Fruit fly (Drosophila melanogaster) whole organism, embryonic: Measurements from ENCODE around the gene CG32176.

Source experiments
- ATbp ChIP-seq: fragments of 200-800 bp; sonication (Bioruptor generic); optimal IDR thresholded peaks from 2 replicates; lab custom pipeline; 2017; ENCODE audit warnings: missing biosample characterization, mild to moderate bottlenecking, missing genetic modification characterization, missing genetic modification reagents
- Awh ChIP-seq: fragments of 200-800 bp; sonication (Bioruptor generic); IDR thresholded peaks from 2 replicates; pipeline ENCODE4, ENCODE4 v1.3.6; 2022; ENCODE audit warnings: missing biosample characterization, missing genetic modification characterization
- Blimp-1 ChIP-seq: fragments of 200-800 bp; sonication (Bioruptor generic); optimal IDR thresholded peaks from 3 replicates; lab custom pipeline; 2018; ENCODE audit warnings: missing biosample characterization, missing genetic modification characterization, mild to moderate bottlenecking, moderate library complexity, missing genetic modification reagents
- C15 ChIP-seq: fragments of 200-800 bp; sonication (Bioruptor generic); IDR thresholded peaks from 3 replicates; pipeline ENCODE4 v1.3.6; 2022; ENCODE audit warnings: missing biosample characterization, missing genetic modification characterization
- CG1024 ChIP-seq: fragments of 200-800 bp; sonication (Bioruptor generic); IDR thresholded peaks from 2 replicates; pipeline ENCODE4 v1.3.6; 2022; ENCODE audit warnings: missing biosample characterization, missing genetic modification characterization
- CG10267 ChIP-seq: fragments of 200-800 bp; sonication (Bioruptor generic); optimal IDR thresholded peaks from 2 replicates; lab custom pipeline; 2018; ENCODE audit warnings: missing biosample characterization, mild to moderate bottlenecking, missing genetic modification characterization, moderate library complexity
- CG13624 ChIP-seq: fragments of 200-800 bp; sonication (Bioruptor generic); optimal IDR thresholded peaks from 2 replicates; lab custom pipeline; 2016; ENCODE audit warnings: missing biosample characterization, missing genetic modification characterization
- CG16813 ChIP-seq: fragments of 200-800 bp; sonication (Bioruptor generic); IDR thresholded peaks from 3 replicates; pipeline ENCODE4 v1.3.6; 2022; ENCODE audit warnings: missing biosample characterization, missing genetic modification characterization; ENCODE audit not compliant: partially characterized antibody
- CG17568 ChIP-seq: fragments of 200-800 bp; sonication (Bioruptor generic); optimal IDR thresholded peaks from 2 replicates; lab custom pipeline; 2018; ENCODE audit warnings: missing biosample characterization, mild to moderate bottlenecking, missing genetic modification characterization, moderate library complexity
- CG17829 ChIP-seq: fragments of 200-800 bp; optimal IDR thresholded peaks from 2 replicates; lab custom pipeline; 2019; ENCODE audit warnings: missing biosample characterization, mild to moderate bottlenecking, missing genetic modification characterization, moderate library complexity
- CG18011 ChIP-seq: fragments of 200-800 bp; sonication (Bioruptor generic); optimal IDR thresholded peaks from 2 replicates; lab custom pipeline; 2017; ENCODE audit warnings: missing biosample characterization, missing genetic modification characterization, mild to moderate bottlenecking, moderate library complexity, missing genotype
- CG2889 ChIP-seq: fragments of 200-800 bp; sonication (Bioruptor generic); IDR thresholded peaks from 3 replicates; pipeline ENCODE4 v1.3.6; 2022; ENCODE audit warnings: missing biosample characterization, missing genetic modification characterization
- CG3163 ChIP-seq: fragments of 200-800 bp; sonication (Bioruptor generic); optimal IDR thresholded peaks from 3 replicates; lab custom pipeline; 2016; ENCODE audit warnings: missing biosample characterization, missing genetic modification characterization
- CG32772 ChIP-seq: fragments of 200-800 bp; sonication (Bioruptor generic); IDR thresholded peaks from 2 replicates; pipeline ENCODE4 v1.3.6; 2022; ENCODE audit warnings: missing biosample characterization, missing genetic modification characterization
- CG34224 ChIP-seq: fragments of 200-800 bp; sonication (Bioruptor generic); IDR thresholded peaks from 3 replicates; pipeline ENCODE4 v1.3.6; 2022; ENCODE audit warnings: missing biosample characterization, missing genetic modification characterization; ENCODE audit not compliant: partially characterized antibody
- CG3726 ChIP-seq: fragments of 200-800 bp; sonication (Bioruptor generic); IDR thresholded peaks from 3 replicates; pipeline ENCODE4, ENCODE4 v1.3.6; 2022; ENCODE audit warnings: missing biosample characterization, missing genetic modification characterization
- CG6689 ChIP-seq: fragments of 200-800 bp; sonication (Bioruptor generic); IDR thresholded peaks from 2 replicates; pipeline ENCODE4 v1.3.6; 2022; ENCODE audit warnings: missing biosample characterization, missing genetic modification characterization
- CG6791 ChIP-seq: fragments of 200-800 bp; sonication (Bioruptor generic); IDR thresholded peaks from 3 replicates; pipeline ENCODE4 v1.3.6; 2022; ENCODE audit warnings: missing biosample characterization, missing genetic modification characterization; ENCODE audit not compliant: partially characterized antibody
- CG7372 ChIP-seq: fragments of 200-800 bp; sonication (Bioruptor generic); IDR thresholded peaks from 2 replicates; pipeline ENCODE4 v1.3.6; 2022; ENCODE audit warnings: missing biosample characterization, missing genetic modification characterization
- CG7963 ChIP-seq: fragments of 200-800 bp; sonication (Bioruptor generic); IDR thresholded peaks from 3 replicates; pipeline ENCODE4 v1.3.6; 2022; ENCODE audit warnings: missing biosample characterization, missing genetic modification characterization; ENCODE audit not compliant: partially characterized antibody
- CG9215 ChIP-seq: fragments of 200-800 bp; sonication (Bioruptor generic); IDR thresholded peaks from 2 replicates; pipeline ENCODE4 v1.3.6; 2022; ENCODE audit warnings: missing biosample characterization, missing genetic modification characterization
- CG9817 ChIP-seq: fragments of 200-800 bp; sonication (Bioruptor generic); optimal IDR thresholded peaks from 2 replicates; lab custom pipeline; 2018; ENCODE audit warnings: missing biosample characterization, mild to moderate bottlenecking, missing genetic modification characterization, moderate library complexity
- CG9932 ChIP-seq: fragments of 200-800 bp; sonication (Bioruptor generic); IDR thresholded peaks from 2 replicates; pipeline ENCODE4 v1.3.6; 2022; ENCODE audit warnings: missing biosample characterization, missing genetic modification characterization
- Dfd ChIP-seq, 2 experiments: fragments of >200 bp; optimal IDR thresholded peaks; 2 replicates each; lab custom pipeline; 2017; ENCODE audit warnings: missing biosample characterization in 2 of 2, missing genetic modification characterization in 2 of 2
- Dp ChIP-seq: fragments of 200-800 bp; sonication (Bioruptor generic); optimal IDR thresholded peaks from 2 replicates; lab custom pipeline; 2018; ENCODE audit warnings: missing biosample characterization, mild to moderate bottlenecking, missing genetic modification characterization, moderate library complexity
- Dref ChIP-seq: fragments of 200-800 bp; sonication (Bioruptor generic); IDR thresholded peaks from 2 replicates; pipeline ENCODE4 v1.3.6; 2022; ENCODE audit warnings: missing biosample characterization, missing genetic modification characterization
- Hsf ChIP-seq: fragments of 200-800 bp; sonication (Bioruptor generic); optimal IDR thresholded peaks from 3 replicates; lab custom pipeline; 2016; ENCODE audit warnings: missing biosample characterization, missing genetic modification characterization
- Kr ChIP-seq: fragments of 200-800 bp; sonication (Bioruptor generic); optimal IDR thresholded peaks from 2 replicates; lab custom pipeline; 2017; ENCODE audit warnings: missing biosample characterization, mild to moderate bottlenecking, missing genetic modification characterization
- Lpt ChIP-seq: fragments of >200 bp; optimal IDR thresholded peaks from 2 replicates; lab custom pipeline; 2018; ENCODE audit warnings: missing biosample characterization, missing genetic modification characterization
- Trl ChIP-seq, 3 experiments: fragments of >200 bp in 2 of 3; fragments of 200-800 bp in 1 of 3; sonication (Bioruptor generic) in 1 of 3; optimal IDR thresholded peaks; 2 replicates in 1 of 3; 3 replicates in 2 of 3; lab custom pipeline; 2016 to 2017; ENCODE audit warnings: missing biosample characterization in 1 of 3, missing genetic modification characterization in 1 of 3
- Vsx1 ChIP-seq: fragments of 200-800 bp; sonication (Bioruptor generic); optimal IDR thresholded peaks from 2 replicates; lab custom pipeline; 2017; ENCODE audit warnings: missing biosample characterization, mild to moderate bottlenecking, missing genetic modification characterization, missing genetic modification reagents
- ab ChIP-seq: fragments of 200-800 bp; sonication (Bioruptor generic); optimal IDR thresholded peaks from 2 replicates; lab custom pipeline; 2016; ENCODE audit warnings: missing biosample characterization, missing genetic modification characterization
- ash1 ChIP-seq: fragments of 200-800 bp; sonication (Bioruptor generic); optimal IDR thresholded peaks from 2 replicates; lab custom pipeline; 2018; ENCODE audit warnings: missing biosample characterization, mild to moderate bottlenecking, missing genetic modification characterization
- bbx ChIP-seq: fragments of 200-800 bp; sonication (Bioruptor generic); IDR thresholded peaks from 2 replicates; pipeline ENCODE4 v1.3.6; 2022; ENCODE audit warnings: missing biosample characterization, missing genetic modification characterization; ENCODE audit not compliant: partially characterized antibody
- cato ChIP-seq: fragments of 200-800 bp; sonication (Bioruptor generic); optimal IDR thresholded peaks from 2 replicates; lab custom pipeline; 2016; ENCODE audit warnings: missing biosample characterization, missing genetic modification characterization, borderline replicate concordance
- ci ChIP-seq: fragments of 200-800 bp; sonication (Bioruptor generic); IDR thresholded peaks from 3 replicates; pipeline ENCODE4 v1.3.6; 2022; ENCODE audit warnings: missing biosample characterization, missing genetic modification characterization
- exex ChIP-seq: fragments of 200-800 bp; sonication (Bioruptor generic); optimal IDR thresholded peaks from 4 replicates; lab custom pipeline; 2018; ENCODE audit warnings: missing biosample characterization, mild to moderate bottlenecking, missing genetic modification characterization, moderate library complexity
- fd102C ChIP-seq: fragments of 200-800 bp; sonication (Bioruptor generic); optimal IDR thresholded peaks from 2 replicates; lab custom pipeline; 2018; ENCODE audit warnings: missing biosample characterization, mild to moderate bottlenecking, missing genetic modification characterization, moderate library complexity
- insv ChIP-seq, 2 experiments: fragments of 200-800 bp; sonication (Bioruptor generic); optimal IDR thresholded peaks; 3 replicates each; lab custom pipeline; 2016 to 2018; ENCODE audit warnings: missing biosample characterization in 2 of 2, missing genetic modification characterization in 2 of 2
- inv ChIP-seq: fragments of 200-800 bp; sonication (Bioruptor generic); IDR thresholded peaks from 2 replicates; pipeline ENCODE4 v1.3.6; 2022; ENCODE audit warnings: missing biosample characterization, missing genetic modification characterization; ENCODE audit not compliant: partially characterized antibody
- kay ChIP-seq: fragments of 200-800 bp; sonication (Bioruptor generic); optimal IDR thresholded peaks from 2 replicates; lab custom pipeline; 2016; ENCODE audit warnings: missing biosample characterization, missing genetic modification characterization
- lmd ChIP-seq: fragments of 200-800 bp; sonication (Bioruptor generic); IDR thresholded peaks from 2 replicates; pipeline ENCODE4 v1.3.6; 2022; ENCODE audit warnings: missing biosample characterization, missing genetic modification characterization
- lov ChIP-seq, 2 experiments: fragments of 200-800 bp in 1 of 2; fragments of >200 bp in 1 of 2; sonication (Bioruptor generic) in 1 of 2; IDR thresholded peaks in 1 of 2; optimal IDR thresholded peaks in 1 of 2; 2 replicates in 1 of 2; 3 replicates in 1 of 2; pipeline versions ENCODE4 v1.3.6 to Lab custom; 2017 to 2022; ENCODE audit warnings: missing biosample characterization in 1 of 2, missing genetic modification characterization in 1 of 2
- nom ChIP-seq: fragments of 200-800 bp; sonication (Bioruptor generic); optimal IDR thresholded peaks from 2 replicates; lab custom pipeline; 2017; ENCODE audit warnings: missing biosample characterization, missing genetic modification characterization, mild to moderate bottlenecking, moderate library complexity, missing genetic modification reagents
- pan ChIP-seq, 4 experiments: fragments of >200 bp in 3 of 4; fragments of 200-800 bp in 1 of 4; sonication (Bioruptor generic) in 1 of 4; optimal IDR thresholded peaks in 3 of 4; IDR thresholded peaks in 1 of 4; 2 replicates each; pipeline versions ENCODE4 v1.3.6 to Lab custom; 2017 to 2022; ENCODE audit warnings: missing biosample characterization in 2 of 4, missing genetic modification characterization in 2 of 4, mixed read lengths in 1 of 4
- pzg ChIP-seq: fragments of 200-800 bp; sonication (Bioruptor generic); optimal IDR thresholded peaks from 3 replicates; lab custom pipeline; 2018; ENCODE audit warnings: missing biosample characterization, mild to moderate bottlenecking, missing genetic modification characterization, moderate library complexity
- run ChIP-seq: fragments of 200-800 bp; sonication (Bioruptor generic); optimal IDR thresholded peaks from 3 replicates; lab custom pipeline; 2018; ENCODE audit warnings: missing biosample characterization, mild to moderate bottlenecking, missing genetic modification characterization
- sim ChIP-seq: fragments of 200-800 bp; sonication (Bioruptor generic); IDR thresholded peaks from 2 replicates; pipeline ENCODE4 v1.3.6; 2022; ENCODE audit warnings: missing biosample characterization, missing genetic modification characterization
- usp ChIP-seq: fragments of >200 bp; optimal IDR thresholded peaks from 2 replicates; lab custom pipeline; 2017; ENCODE audit warnings: missing biosample characterization, missing genetic modification characterization

Gene CG32176

dm6 chr3L:17421319-17421718 lies 12.3 kb upstream of the CG32176 start, which contains the start of gene blot (continued):
- TF ChIP-seq CG18011 (GFP tag; lab: Kevin White, UChicago) (no peak), CG10267 (no peak), Dfd (GFP tag; optimal IDR thresholded peaks at IDR 0.05; lab: Kevin White, UChicago) (no peak), Kr (no peak), pan (optimal IDR thresholded peaks at IDR 0.05; lab: Kevin White, UChicago) (no peak), pan (GFP tag; optimal IDR thresholded peaks at IDR 0.05 in 1 of 2, IDR thresholded peaks at IDR 0.05 in 1 of 2) (peak in 1 of 2 experiments; percentile 11), ci (no peak; the same call in 2 of the 3 replicates), inv (GFP tag; lab: Robert Waterston, UW) (no peak), Dp (GFP tag; lab: Kevin White, UChicago) (no peak), CG13624 (GFP tag; lab: Kevin White, UChicago) (no peak), cato (GFP tag; lab: Kevin White, UChicago) (no peak), pzg (no peak), CG1024 (GFP tag; lab: Robert Waterston, UW) (no peak), CG17829 (no peak), CG7963 (GFP tag; lab: Robert Waterston, UW) (no peak), CG3726 (GFP tag; lab: Robert Waterston, UW) (no peak), Awh (0 out of 2 replicates have a peak, but pooled peaks have one; percentile 17), bbx (GFP tag; lab: Robert Waterston, UW) (peak; percentile 36; the same call in 1 of the 2 replicates), CG6791 (0 out of 3 replicates have a peak, but pooled peaks have one; percentile 52), lov (optimal IDR thresholded peaks at IDR 0.05; lab: Kevin White, UChicago) (no peak), lov (GFP tag; IDR thresholded peaks at IDR 0.05; lab: Robert Waterston, UW) (no peak), CG2889 (GFP tag; lab: Robert Waterston, UW) (no peak), CG16813 (GFP tag; lab: Robert Waterston, UW) (no peak), CG9817 (tag; lab: Kevin White, UChicago) (no peak), Hsf (GFP tag; lab: Kevin White, UChicago) (no peak), CG17568 (GFP tag; lab: Kevin White, UChicago) (peak; percentile 19), ATbp (GFP tag; lab: Kevin White, UChicago) (no peak), CG34224 (peak; percentile 23; the same call in 1 of the 3 replicates), sim (GFP tag; lab: Robert Waterston, UW) (0 out of 2 replicates have a peak, but pooled peaks have one; percentile 20), lmd (GFP tag; lab: Robert Waterston, UW) (no peak), kay (no peak), run (no peak), C15 (GFP tag; lab: Robert Waterston, UW) (no peak), CG9215 (GFP tag; lab: Robert Waterston, UW) (no peak), ab (GFP tag; lab: Kevin White, UChicago) (no peak), insv (GFP tag; optimal IDR thresholded peaks at IDR 0.05; lab: Kevin White, UChicago) (no peak), ash1 (no peak), Trl (optimal IDR thresholded peaks at IDR 0.05; lab: Kevin White, UChicago) (peak; percentile 86 to 88), Trl (GFP tag; optimal IDR thresholded peaks at IDR 0.05; lab: Kevin White, UChicago) (no peak), CG32772 (GFP tag; lab: Robert Waterston, UW) (no peak), CG6689 (GFP tag; lab: Robert Waterston, UW) (no peak), CG3163 (GFP tag; lab: Kevin White, UChicago) (peak; percentile 93), CG7372 (GFP tag; lab: Robert Waterston, UW) (no peak), nom (peak; percentile 52), Blimp-1 (GFP tag; lab: Kevin White, UChicago) (no peak), Vsx1 (no peak), CG9932 (GFP tag; lab: Robert Waterston, UW) (no peak), Dref (GFP tag; lab: Robert Waterston, UW) (no peak), usp (GFP tag; lab: Kevin White, UChicago) (no peak), Lpt (GFP tag; lab: Kevin White, UChicago) (no peak), fd102C (no peak), exex (tag; lab: Kevin White, UChicago) (no peak)
